Fruit fly (Drosophila melanogaster) whole organism, prepupa: ENCODE measurements around the gene Tpr2.

Experiments used
- CG10669 ChIP-seq: fragments of 200-800 bp; sonication (Bioruptor generic); optimal IDR thresholded peaks from 3 replicates; lab custom pipeline; 2018; ENCODE audit warnings: missing biosample characterization, mild to moderate bottlenecking, missing genetic modification characterization, moderate library complexity
- CG11294 ChIP-seq: fragments of 200-800 bp; sonication (Bioruptor generic); IDR thresholded peaks from 2 replicates; pipeline ENCODE4 v1.3.6; 2022; ENCODE audit warnings: missing biosample characterization, missing genetic modification characterization
- CG11902 ChIP-seq: fragments of 200-800 bp; sonication (Bioruptor generic); optimal IDR thresholded peaks from 3 replicates; lab custom pipeline; 2016; ENCODE audit warnings: missing biosample characterization, missing genetic modification characterization
- CG15336 ChIP-seq: fragments of 200-800 bp; sonication (Bioruptor generic); IDR thresholded peaks from 2 replicates; pipeline ENCODE4 v1.3.6; 2022; ENCODE audit warnings: missing biosample characterization, missing genetic modification characterization
- CG1621 ChIP-seq: fragments of 200-800 bp; sonication (Bioruptor generic); optimal IDR thresholded peaks from 3 replicates; lab custom pipeline; 2018; ENCODE audit warnings: missing biosample characterization, mild to moderate bottlenecking, missing genetic modification characterization
- CG16779 ChIP-seq: fragments of 200-800 bp; sonication (Bioruptor generic); optimal IDR thresholded peaks from 3 replicates; lab custom pipeline; 2017; ENCODE audit warnings: missing biosample characterization, mild to moderate bottlenecking, missing genetic modification characterization
- CG3032 ChIP-seq: fragments of 200-800 bp; optimal IDR thresholded peaks from 2 replicates; lab custom pipeline; 2019; ENCODE audit warnings: missing biosample characterization, mild to moderate bottlenecking, missing genetic modification characterization, moderate library complexity
- CG32006 ChIP-seq: fragments of 200-800 bp; sonication (Bioruptor generic); optimal IDR thresholded peaks from 3 replicates; lab custom pipeline; 2017; ENCODE audit warnings: missing biosample characterization, mild to moderate bottlenecking, missing genetic modification characterization
- CG34406 ChIP-seq: fragments of 200-800 bp; sonication (Bioruptor generic); optimal IDR thresholded peaks from 3 replicates; lab custom pipeline; 2016; ENCODE audit warnings: missing biosample characterization, missing genetic modification characterization
- CG3919 ChIP-seq: fragments of 200-800 bp; sonication (Bioruptor generic); optimal IDR thresholded peaks from 3 replicates; lab custom pipeline; 2016; ENCODE audit warnings: missing biosample characterization, missing genetic modification characterization
- CG6276 ChIP-seq: fragments of 200-800 bp; sonication (Bioruptor generic); optimal IDR thresholded peaks from 2 replicates; lab custom pipeline; 2017; ENCODE audit warnings: missing biosample characterization, mild to moderate bottlenecking, missing genetic modification characterization
- CG6792 ChIP-seq: fragments of 200-800 bp; sonication (Bioruptor generic); optimal IDR thresholded peaks from 3 replicates; lab custom pipeline; 2016; ENCODE audit warnings: missing biosample characterization, missing genetic modification characterization
- CG6808 ChIP-seq: fragments of 200-800 bp; sonication (Bioruptor generic); optimal IDR thresholded peaks from 3 replicates; lab custom pipeline; 2017; ENCODE audit warnings: missing biosample characterization, missing genetic modification characterization, mild to moderate bottlenecking, moderate library complexity, missing genetic modification reagents
- CG6854 ChIP-seq: fragments of 200-800 bp; sonication (Bioruptor generic); optimal IDR thresholded peaks from 2 replicates; lab custom pipeline; 2017; ENCODE audit warnings: missing biosample characterization, mild to moderate bottlenecking, missing genetic modification characterization
- CG8119 ChIP-seq: fragments of 200-800 bp; sonication (Bioruptor generic); IDR thresholded peaks from 3 replicates; pipeline ENCODE4 v1.3.6; 2022; ENCODE audit warnings: missing biosample characterization, missing genetic modification characterization
- CG8319 ChIP-seq: fragments of 200-800 bp; sonication (Bioruptor generic); optimal IDR thresholded peaks from 3 replicates; lab custom pipeline; 2016; ENCODE audit warnings: missing biosample characterization, missing genetic modification characterization
- CG8632 ChIP-seq: fragments of 200-800 bp; sonication (Bioruptor generic); optimal IDR thresholded peaks from 3 replicates; lab custom pipeline; 2016; ENCODE audit warnings: missing biosample characterization, missing genetic modification characterization
- CG9139 ChIP-seq: fragments of 200-800 bp; sonication (Bioruptor generic); optimal IDR thresholded peaks from 3 replicates; lab custom pipeline; 2017; ENCODE audit warnings: missing biosample characterization, mild to moderate bottlenecking, missing genetic modification characterization
- Eip75B ChIP-seq: fragments of 200-800 bp; sonication (Bioruptor generic); optimal IDR thresholded peaks from 3 replicates; lab custom pipeline; 2016; ENCODE audit warnings: missing biosample characterization, missing genetic modification characterization
- Eip93F ChIP-seq: fragments of 200-800 bp; sonication (Bioruptor generic); optimal IDR thresholded peaks from 2 replicates; lab custom pipeline; 2016; ENCODE audit warnings: missing biosample characterization, mild to moderate bottlenecking, missing genetic modification characterization
- Ets21C ChIP-seq: fragments of 200-800 bp; sonication (Bioruptor generic); optimal IDR thresholded peaks from 3 replicates; lab custom pipeline; 2016; ENCODE audit warnings: missing biosample characterization, missing genetic modification characterization
- Ets96B ChIP-seq: fragments of 200-800 bp; optimal IDR thresholded peaks from 2 replicates; lab custom pipeline; 2019; ENCODE audit warnings: missing biosample characterization, mild to moderate bottlenecking, missing genetic modification characterization, moderate library complexity
- Hr38 ChIP-seq: sonication (Bioruptor generic); optimal IDR thresholded peaks from 2 replicates; lab custom pipeline; 2016; ENCODE audit warnings: missing biosample characterization, missing genetic modification characterization
- Hr39 ChIP-seq: fragments of 200-800 bp; sonication (Bioruptor generic); optimal IDR thresholded peaks from 2 replicates; lab custom pipeline; 2016; ENCODE audit warnings: missing biosample characterization, missing genetic modification characterization
- Lpt ChIP-seq: fragments of 200-800 bp; sonication (Bioruptor generic); optimal IDR thresholded peaks from 3 replicates; lab custom pipeline; 2016; ENCODE audit warnings: missing biosample characterization, missing genetic modification characterization
- Met ChIP-seq: fragments of 200-800 bp; sonication (Bioruptor generic); optimal IDR thresholded peaks from 3 replicates; lab custom pipeline; 2016; ENCODE audit warnings: missing biosample characterization, missing genetic modification characterization
- OdsH ChIP-seq: fragments of 200-800 bp; sonication (Bioruptor generic); optimal IDR thresholded peaks from 3 replicates; lab custom pipeline; 2016; ENCODE audit warnings: missing biosample characterization, missing genetic modification characterization
- Smox ChIP-seq: fragments of 200-800 bp; sonication (Bioruptor generic); optimal IDR thresholded peaks from 3 replicates; lab custom pipeline; 2016; ENCODE audit warnings: missing biosample characterization, missing genetic modification characterization
- Sox14 ChIP-seq: fragments of 200-800 bp; sonication (Bioruptor generic); optimal IDR thresholded peaks from 3 replicates; lab custom pipeline; 2016; ENCODE audit warnings: missing biosample characterization, missing genetic modification characterization
- Sox15 ChIP-seq: fragments of 200-800 bp; sonication (Bioruptor generic); optimal IDR thresholded peaks from 3 replicates; lab custom pipeline; 2016; ENCODE audit warnings: missing biosample characterization, missing genetic modification characterization
- cyc ChIP-seq: fragments of 200-800 bp; sonication (Bioruptor generic); optimal IDR thresholded peaks from 3 replicates; lab custom pipeline; 2016; ENCODE audit warnings: missing biosample characterization, missing genetic modification characterization
- dac ChIP-seq: fragments of 200-800 bp; sonication (Bioruptor generic); optimal IDR thresholded peaks from 2 replicates; lab custom pipeline; 2017; ENCODE audit warnings: missing biosample characterization, mild to moderate bottlenecking, missing genetic modification characterization
- esn ChIP-seq: fragments of 200-800 bp; sonication (Bioruptor generic); optimal IDR thresholded peaks from 2 replicates; lab custom pipeline; 2016; ENCODE audit warnings: missing biosample characterization, mild to moderate bottlenecking, missing genetic modification characterization, moderate library complexity
- fd59A ChIP-seq: fragments of 200-800 bp; sonication (Bioruptor generic); optimal IDR thresholded peaks from 2 replicates; lab custom pipeline; 2017; ENCODE audit warnings: missing biosample characterization, mild to moderate bottlenecking, missing genetic modification characterization, missing genetic modification reagents
- fd85E ChIP-seq: fragments of 200-800 bp; sonication (Bioruptor generic); optimal IDR thresholded peaks from 3 replicates; lab custom pipeline; 2016; ENCODE audit warnings: missing biosample characterization, missing genetic modification characterization
- fkh ChIP-seq: fragments of 200-800 bp; sonication (Bioruptor generic); optimal IDR thresholded peaks from 3 replicates; lab custom pipeline; 2017; ENCODE audit warnings: missing biosample characterization, mild to moderate bottlenecking, missing genetic modification characterization, moderate library complexity
- net ChIP-seq: fragments of 200-800 bp; sonication (Bioruptor generic); optimal IDR thresholded peaks from 3 replicates; lab custom pipeline; 2016; ENCODE audit warnings: missing biosample characterization, missing genetic modification characterization
- salr ChIP-seq, 2 experiments: fragments of 200-800 bp; sonication (Bioruptor generic); optimal IDR thresholded peaks; 3 replicates each; lab custom pipeline; 2016 to 2018; ENCODE audit warnings: missing biosample characterization in 2 of 2, missing genetic modification characterization in 2 of 2, mild to moderate bottlenecking in 1 of 2
- spab ChIP-seq: fragments of 200-800 bp; sonication (Bioruptor generic); optimal IDR thresholded peaks from 2 replicates; lab custom pipeline; 2017; ENCODE audit warnings: missing biosample characterization, mild to moderate bottlenecking, missing genetic modification characterization, missing genetic modification reagents
- ss ChIP-seq, 2 experiments: fragments of 200-800 bp; sonication (Bioruptor generic); optimal IDR thresholded peaks; 2 replicates in 1 of 2; 3 replicates in 1 of 2; lab custom pipeline; 2017 to 2018; ENCODE audit warnings: mild to moderate bottlenecking in 2 of 2, missing biosample characterization in 2 of 2, missing genetic modification characterization in 2 of 2, moderate library complexity in 1 of 2
- topi ChIP-seq: fragments of 200-800 bp; sonication (Bioruptor generic); optimal IDR thresholded peaks from 3 replicates; lab custom pipeline; 2016; ENCODE audit warnings: missing biosample characterization, missing genetic modification characterization
- vri ChIP-seq: fragments of 200-800 bp; sonication (Bioruptor generic); optimal IDR thresholded peaks from 3 replicates; lab custom pipeline; 2016; ENCODE audit warnings: missing biosample characterization, mild to moderate bottlenecking, missing genetic modification characterization

Tpr2 gene

DNA sequence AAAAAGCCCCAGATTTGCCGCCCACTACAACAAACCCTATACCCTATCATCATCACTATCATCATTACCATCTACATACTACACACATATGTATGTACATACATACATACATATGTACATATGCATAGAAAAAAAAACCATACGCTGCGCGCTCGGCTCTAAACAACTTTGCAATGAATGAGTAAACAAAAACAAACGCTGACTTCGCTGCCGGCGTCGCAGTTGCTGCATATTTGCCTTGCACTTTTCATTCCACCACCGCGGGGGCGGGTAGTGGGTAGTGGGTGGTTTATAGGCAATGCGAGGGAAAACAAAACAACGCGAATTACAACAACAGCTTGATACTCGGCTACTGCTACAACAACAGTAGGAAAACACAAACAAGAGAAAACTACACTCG lies 31.8 kb downstream of the Tpr2 start (continued):
- TF ChIP-seq dac (GFP tag; lab: Kevin White, UChicago) (peak; percentile 43), CG9139 (GFP tag; lab: Kevin White, UChicago) (peak; percentile 11), CG8319 (GFP tag; lab: Kevin White, UChicago) (no peak), spab (GFP tag; lab: Kevin White, UChicago) (peak; percentile 10), CG8119 (GFP tag; lab: Robert Waterston, UW) (peak; percentile 35; the same call in 1 of the 3 replicates), Hr39 (GFP tag; lab: Kevin White, UChicago) (no peak), Ets21C (GFP tag; lab: Kevin White, UChicago) (no peak), CG3919 (GFP tag; lab: Kevin White, UChicago) (no peak), ss (GFP tag; optimal IDR thresholded peaks at IDR 0.05; lab: Kevin White, UChicago) (peak; percentile 55 to 56), CG11294 (peak; percentile 51; the same call in 1 of the 2 replicates), Eip75B (GFP tag; lab: Kevin White, UChicago) (no peak), topi (GFP tag; lab: Kevin White, UChicago) (no peak), CG6792 (GFP tag; lab: Kevin White, UChicago) (no peak), OdsH (GFP tag; lab: Kevin White, UChicago) (no peak), cyc (no peak), CG6276 (GFP tag; lab: Kevin White, UChicago) (peak; percentile 45), CG32006 (GFP tag; lab: Kevin White, UChicago) (no peak), Eip93F (no peak), Lpt (GFP tag; lab: Kevin White, UChicago) (peak; percentile 44), esn (GFP tag; lab: Kevin White, UChicago) (no peak), fkh (GFP tag; lab: Kevin White, UChicago) (peak; percentile 88), Hr38 (GFP tag; lab: Kevin White, UChicago) (no peak), CG16779 (tag; lab: Kevin White, UChicago) (peak; percentile 32), fd59A (GFP tag; lab: Kevin White, UChicago) (peak; percentile 2), Smox (GFP tag; lab: Kevin White, UChicago) (no peak), Sox14 (GFP tag; lab: Kevin White, UChicago) (no peak), CG10669 (GFP tag; lab: Kevin White, UChicago) (peak; percentile 37), CG34406 (peak; percentile 9), CG3032 (no peak), Ets96B (tag; lab: Kevin White, UChicago) (no peak), CG1621 (tag; lab: Kevin White, UChicago) (peak; percentile 31), CG6854 (GFP tag; lab: Kevin White, UChicago) (no peak), CG8632 (GFP tag; lab: Kevin White, UChicago) (no peak), Met (no peak), vri (GFP tag; lab: Kevin White, UChicago) (no peak)
- TF ChIP-seq, all 60 proteins: peak for 21

- no peak for TF ChIP-seq CG11294
- no peak for TF ChIP-seq net (GFP tag; lab: Kevin White, UChicago)
- TF ChIP-seq CG6792 (GFP tag; lab: Kevin White, UChicago): no peak
- no peak for TF ChIP-seq Met
- TF ChIP-seq CG15336: 0 out of 2 replicates have a peak, but pooled peaks have one; percentile 6
- no peak for TF ChIP-seq spab (GFP tag; lab: Kevin White, UChicago)
- no peak for TF ChIP-seq CG16779 (tag; lab: Kevin White, UChicago)
- TF ChIP-seq ss (GFP tag; optimal IDR thresholded peaks at IDR 0.05; lab: Kevin White, UChicago): peak in 1 of 2 experiments; percentile 6
- no peak for TF ChIP-seq Sox15 (GFP tag; lab: Kevin White, UChicago)
- no peak for TF ChIP-seq salr (GFP tag; optimal IDR thresholded peaks at IDR 0.05; lab: Kevin White, UChicago)
- TF ChIP-seq CG1621 (tag; lab: Kevin White, UChicago): no peak
- TF ChIP-seq CG11902 (GFP tag; lab: Kevin White, UChicago): no peak
- TF ChIP-seq fd85E (GFP tag; lab: Kevin White, UChicago): no peak
- TF ChIP-seq CG6808 (GFP tag; lab: Kevin White, UChicago): peak; percentile 31
- TF ChIP-seq CG6854 (GFP tag; lab: Kevin White, UChicago): peak; percentile 4
Measured at dm6 chr2L:16525114-16525513, 33.8 kb downstream of the Tpr2 start.
